Fruit fly (Drosophila melanogaster) S2 (cell line): ENCODE data around the gene CG10222.

ENCODE experiments used
- CG8478 ChIP-seq: fragments of >200 bp; optimal IDR thresholded peaks from 2 replicates; lab custom pipeline; 2018
- CTCF ChIP-seq, 2 experiments: fragments of >200 bp; optimal IDR thresholded peaks; 2 replicates each; lab custom pipeline; 2018

DNA sequence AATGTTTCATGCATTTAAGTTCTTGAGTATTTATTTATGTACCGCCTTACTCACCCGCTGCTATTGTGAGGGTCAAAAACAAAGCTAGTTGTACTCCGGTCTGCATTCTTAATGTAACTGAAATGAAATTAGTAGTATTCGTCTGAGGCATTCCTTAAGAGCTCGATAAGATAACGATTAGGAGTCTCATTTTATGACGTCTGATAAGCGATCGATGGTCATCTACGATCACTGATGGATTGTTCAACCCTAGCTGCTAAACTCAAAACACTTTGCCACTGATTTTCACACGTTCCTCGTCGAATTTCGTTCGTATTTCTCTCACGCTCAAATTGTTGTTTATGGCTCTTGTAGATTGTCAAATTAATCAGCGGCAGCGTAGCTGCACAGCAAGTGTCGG is 44.9 kb upstream of the CG10222 start, which contains the start of gene CG10116:
- TF ChIP-seq CTCF (optimal IDR thresholded peaks at IDR 0.05; lab: Kevin White, UChicago) = no peak
- no peak for TF ChIP-seq CG8478
